Worm (Caenorhabditis elegans): ENCODE measurements around the gene ins-14.

Gene ins-14

ce11 chrII:6721581-6721980 is 24.0 kb downstream of the ins-14 start (continued):
- TF ChIP-seq madf-5 (GFP tag; IDR thresholded peaks at IDR 0.05) (0 out of 4 replicates have a peak, but pooled peaks of 1 of the 2 experiments have one; percentile 58), mes-2 (tag; optimal IDR thresholded peaks at IDR 0.05; ENCODE audit: poor library complexity, severe bottlenecking) (peak; percentile 50), fos-1 (tag; optimal IDR thresholded peaks at IDR 0.05) (no peak), pha-4 (GFP tag; IDR thresholded peaks at IDR 0.05) (no peak; the same call in 1 of the 2 replicates), pha-4 (tag; optimal IDR thresholded peaks at IDR 0.05) (no peak), F37D6.2 (tag; optimal IDR thresholded peaks at IDR 0.05) (no peak), lsy-2 (tag; optimal IDR thresholded peaks at IDR 0.05) (peak in 1 of 2 experiments; percentile 3), hlh-30 (tag; optimal IDR thresholded peaks at IDR 0.05; ENCODE audit: insufficient read depth) (no peak), Y75B8A.6 (GFP tag; IDR thresholded peaks at IDR 0.05) (no peak), zfp-3 (GFP tag; conservative IDR thresholded peaks at IDR 0.05) (no peak), fkh-10 (GFP tag; optimal IDR thresholded peaks at IDR 0.05) (no peak), cey-2 (tag; optimal IDR thresholded peaks at IDR 0.05; ENCODE audit: borderline replicate concordance, insufficient read depth) (no peak), dpl-1 (GFP tag; optimal IDR thresholded peaks at IDR 0.05) (no peak), nhr-41 (GFP tag; IDR thresholded peaks at IDR 0.05) (peak; percentile 63; the same call in 1 of the 2 replicates), lin-13 (GFP tag; optimal IDR thresholded peaks at IDR 0.05) (no peak), zfp-2 (tag; optimal IDR thresholded peaks at IDR 0.05) (no peak), Y5F2A.4 (GFP tag; optimal IDR thresholded peaks at IDR 0.05) (no peak), ceh-20 (GFP tag; IDR thresholded peaks at IDR 0.05) (0 out of 2 replicates have a peak, but pooled peaks have one; percentile 48), snpc-4 (tag; optimal IDR thresholded peaks at IDR 0.05) (no peak), php-3 (GFP tag; IDR thresholded peaks at IDR 0.05) (no peak), lin-15B (tag; optimal IDR thresholded peaks at IDR 0.05) (no peak), ceh-28 (tag; optimal IDR thresholded peaks at IDR 0.05) (no peak), mxl-2 (GFP tag; conservative IDR thresholded peaks at IDR 0.05) (no peak), lir-3 (tag; optimal IDR thresholded peaks at IDR 0.05) (no peak), hif-1 (tag; optimal IDR thresholded peaks at IDR 0.05) (peak in 1 of 2 experiments; percentile 4), mep-1 (tag; optimal IDR thresholded peaks at IDR 0.05) (peak; percentile 35), nhr-42 (GFP tag; IDR thresholded peaks at IDR 0.05) (0 out of 2 replicates have a peak, but pooled peaks have one; percentile 18), daf-8 (GFP tag; IDR thresholded peaks at IDR 0.05) (no peak), lim-7 (GFP tag; IDR thresholded peaks at IDR 0.05) (no peak; the same call in 1 of the 2 replicates), tra-1 (GFP tag; IDR thresholded peaks at IDR 0.05) (0 out of 2 replicates have a peak, but pooled peaks have one; percentile 33), vab-7 (GFP tag; IDR thresholded peaks at IDR 0.05) (peak; percentile 72; the same call in 1 of the 2 replicates), egl-27 (tag; optimal IDR thresholded peaks at IDR 0.05) (no peak), dve-1 (tag; optimal IDR thresholded peaks at IDR 0.05; ENCODE audit: insufficient read depth) (peak; percentile 16), madf-9 (GFP tag; conservative IDR thresholded peaks at IDR 0.05) (no peak), unc-130 (GFP tag; optimal IDR thresholded peaks at IDR 0.05) (peak; percentile 26), nhr-48 (tag; optimal IDR thresholded peaks at IDR 0.05) (no peak), dmd-8 (GFP tag; IDR thresholded peaks at IDR 0.05) (0 out of 2 replicates have a peak, but pooled peaks have one; percentile 71), T26A8.4 (GFP tag; IDR thresholded peaks at IDR 0.05) (no peak), zag-1 (tag; optimal IDR thresholded peaks at IDR 0.05) (no peak), attf-4 (tag; optimal IDR thresholded peaks at IDR 0.05) (no peak), arid-1 (GFP tag; conservative IDR thresholded peaks at IDR 0.05) (peak; percentile 63; the same call in 1 of the 2 replicates), nhr-76 (tag; optimal IDR thresholded peaks at IDR 0.05) (no peak), nhr-237 (tag; optimal IDR thresholded peaks at IDR 0.05) (no peak), daf-19 (GFP tag; conservative IDR thresholded peaks at IDR 0.05) (no peak), ceh-44 (GFP tag; IDR thresholded peaks at IDR 0.05) (0 out of 2 replicates have a peak, but pooled peaks have one; percentile 23), spr-3 (GFP tag; optimal IDR thresholded peaks at IDR 0.05) (no peak), ctbp-1 (GFP tag; IDR thresholded peaks at IDR 0.05) (0 out of 2 replicates have a peak, but pooled peaks have one; percentile 38), D1046.2 (GFP tag; IDR thresholded peaks at IDR 0.05) (no peak), ceh-62 (tag; optimal IDR thresholded peaks at IDR 0.05) (no peak), F49E8.2 (tag; optimal IDR thresholded peaks at IDR 0.05; ENCODE audit: borderline replicate concordance) (no peak)
